Worm (Caenorhabditis elegans): Measurements from ENCODE around the gene rabr-4.

The rabr-4 gene

DNA sequence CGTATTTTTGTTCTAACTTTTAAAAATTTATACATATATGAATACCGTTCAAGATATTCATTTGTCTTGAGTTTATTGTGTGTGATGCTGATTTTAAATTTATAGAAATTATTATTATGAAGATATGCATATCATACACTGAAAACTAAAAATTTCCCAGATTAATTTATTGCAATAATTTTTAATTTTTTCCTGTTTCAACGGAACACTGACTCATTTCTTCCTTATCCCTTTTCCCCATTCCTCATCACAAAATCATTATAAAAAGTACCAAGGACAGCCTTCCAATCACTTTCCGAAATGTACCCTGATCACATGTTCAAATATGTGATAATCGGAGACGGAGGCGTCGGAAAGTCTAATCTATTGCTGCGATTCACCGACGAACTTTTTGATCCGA lies at the start of gene rabr-4:
TSS of gene rabr-4 (plus strand) at position 301 of the 400 bp plus-strand sequence.
- TF ChIP-seq ceh-83 (GFP tag; optimal IDR thresholded peaks at IDR 0.05) = no peak
- TF ChIP-seq mab-5 (tag; optimal IDR thresholded peaks at IDR 0.05) = no peak
- no peak for TF ChIP-seq M03D4.4 (tag; optimal IDR thresholded peaks at IDR 0.05)
- TF ChIP-seq mep-1 (tag; optimal IDR thresholded peaks at IDR 0.05) = no peak
- TF ChIP-seq unc-62 (GFP tag; optimal IDR thresholded peaks at IDR 0.05) = no peak
- TF ChIP-seq nhr-237 (tag; optimal IDR thresholded peaks at IDR 0.05) = no peak
- TF ChIP-seq pha-4 (tag; optimal IDR thresholded peaks at IDR 0.05) = no peak
- no peak for TF ChIP-seq ceh-39 (tag; optimal IDR thresholded peaks at IDR 0.05)
- no peak for TF ChIP-seq lsy-2 (tag; optimal IDR thresholded peaks at IDR 0.05)
- TF ChIP-seq nhr-28 (tag; optimal IDR thresholded peaks at IDR 0.05) = no peak
- TF ChIP-seq unc-39 (tag; optimal IDR thresholded peaks at IDR 0.05) = no peak
- no peak for TF ChIP-seq zip-8 (tag; optimal IDR thresholded peaks at IDR 0.05)
- no peak for TF ChIP-seq hlh-1 (tag; optimal IDR thresholded peaks at IDR 0.05)
- no peak for TF ChIP-seq nhr-2 (tag; optimal IDR thresholded peaks at IDR 0.05)
- TF ChIP-seq cnd-1 (tag; optimal IDR thresholded peaks at IDR 0.05) = no peak

DNA sequence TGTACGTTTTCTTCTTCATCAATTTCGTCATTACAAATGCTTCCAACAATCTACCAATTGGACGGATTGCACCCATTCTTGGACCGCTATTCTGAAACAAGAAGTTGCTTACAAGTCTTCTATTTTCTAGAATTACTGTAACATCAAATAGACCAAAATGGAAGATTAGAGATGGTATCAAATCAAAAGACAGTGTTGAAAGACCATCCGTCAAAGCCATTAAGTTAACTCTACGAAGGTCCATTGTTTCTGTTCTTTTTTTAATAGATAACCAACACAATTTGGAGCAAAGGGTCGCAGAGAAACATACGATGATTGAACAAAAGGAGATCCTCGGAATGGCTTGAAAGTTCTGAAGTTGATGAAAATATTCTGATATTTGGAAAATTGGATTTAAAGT lies 49.7 kb upstream of the rabr-4 start:
- TF ChIP-seq ceh-83 (GFP tag; optimal IDR thresholded peaks at IDR 0.05) = no peak

DNA sequence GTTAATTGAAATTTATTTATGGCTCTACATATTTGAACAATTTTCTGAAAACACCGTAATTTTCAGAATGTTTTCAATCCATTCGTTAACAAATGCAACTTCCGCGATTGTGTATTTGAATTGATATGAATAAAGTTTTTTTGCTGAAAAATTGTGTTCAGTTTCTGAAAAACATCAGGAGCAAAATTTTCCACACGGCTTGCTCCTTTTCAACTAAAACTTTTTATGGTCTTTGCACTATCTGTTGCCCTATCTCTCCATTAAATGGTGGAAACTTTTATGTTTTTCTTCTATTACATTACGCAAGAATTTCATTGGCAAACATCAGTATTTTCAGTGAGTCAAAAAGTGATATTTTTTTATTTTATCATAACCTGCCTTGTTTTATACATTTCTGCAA lies 45.9 kb upstream of the rabr-4 start, which contains the start of gene F10A3.4:
TSS of gene F10A3.4 (plus strand) at position 301 of the 400 bp plus-strand sequence.
- TF ChIP-seq flh-1 (GFP tag; optimal IDR thresholded peaks at IDR 0.05) = no peak
- no peak for TF ChIP-seq snpc-4 (tag; optimal IDR thresholded peaks at IDR 0.05)
- no peak for TF ChIP-seq ztf-11 (tag; optimal IDR thresholded peaks at IDR 0.05)
- TF ChIP-seq tbx-8 (GFP tag; optimal IDR thresholded peaks at IDR 0.05) = no peak
- TF ChIP-seq unc-39 (tag; optimal IDR thresholded peaks at IDR 0.05) = no peak
- no peak for TF ChIP-seq nhr-76 (tag; optimal IDR thresholded peaks at IDR 0.05)
- no peak for TF ChIP-seq ham-2 (GFP tag; optimal IDR thresholded peaks at IDR 0.05)
- no peak for TF ChIP-seq lin-13 (tag; optimal IDR thresholded peaks at IDR 0.05)
- TF ChIP-seq pha-4 (tag; optimal IDR thresholded peaks at IDR 0.05) = no peak
- TF ChIP-seq nhr-28 (tag; optimal IDR thresholded peaks at IDR 0.05) = no peak
- no peak for TF ChIP-seq elt-1 (tag; optimal IDR thresholded peaks at IDR 0.05; ENCODE audit: borderline replicate concordance, insufficient read depth)

DNA sequence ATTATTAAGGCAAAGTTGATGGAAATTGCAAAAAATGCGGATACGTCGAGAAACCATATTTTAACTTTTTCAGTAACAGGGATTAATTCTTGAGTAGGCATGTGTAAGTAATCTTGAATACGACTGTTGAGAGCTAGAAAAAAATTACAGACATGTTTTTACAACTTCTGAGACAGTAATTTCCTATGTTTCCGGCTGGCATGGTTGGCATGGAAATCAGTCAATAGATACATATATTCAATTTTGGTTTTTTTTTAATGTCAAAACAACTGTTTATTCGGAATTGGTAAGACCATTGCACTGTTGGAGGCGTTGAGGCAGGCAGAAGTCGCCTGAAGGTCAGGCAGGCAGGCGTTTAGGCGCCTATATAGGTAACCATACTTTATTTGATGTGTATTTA lies 41.4 kb upstream of the rabr-4 start, which contains the start of gene str-254:
TSS of gene str-254 (minus strand) at position 101 of the 400 bp plus-strand sequence.
- TF ChIP-seq sem-2 (GFP tag; optimal IDR thresholded peaks at IDR 0.05) (no peak), nhr-76 (tag; optimal IDR thresholded peaks at IDR 0.05) (no peak), ham-2 (GFP tag; optimal IDR thresholded peaks at IDR 0.05) (no peak), blmp-1 (tag; optimal IDR thresholded peaks at IDR 0.05) (no peak), unc-39 (tag; optimal IDR thresholded peaks at IDR 0.05) (no peak), elt-1 (tag; optimal IDR thresholded peaks at IDR 0.05; ENCODE audit: borderline replicate concordance, insufficient read depth) (no peak), snpc-4 (tag; optimal IDR thresholded peaks at IDR 0.05) (no peak), flh-1 (GFP tag; optimal IDR thresholded peaks at IDR 0.05) (no peak), zip-8 (tag; optimal IDR thresholded peaks at IDR 0.05) (no peak), mls-2 (tag; optimal IDR thresholded peaks at IDR 0.05) (no peak), lin-13 (tag; optimal IDR thresholded peaks at IDR 0.05) (no peak), mab-5 (tag; optimal IDR thresholded peaks at IDR 0.05) (no peak), nhr-237 (tag; optimal IDR thresholded peaks at IDR 0.05) (no peak), ces-1 (GFP tag; optimal IDR thresholded peaks at IDR 0.05) (no peak), hlh-1 (tag; optimal IDR thresholded peaks at IDR 0.05) (no peak), cnd-1 (tag; optimal IDR thresholded peaks at IDR 0.05) (no peak)

DNA sequence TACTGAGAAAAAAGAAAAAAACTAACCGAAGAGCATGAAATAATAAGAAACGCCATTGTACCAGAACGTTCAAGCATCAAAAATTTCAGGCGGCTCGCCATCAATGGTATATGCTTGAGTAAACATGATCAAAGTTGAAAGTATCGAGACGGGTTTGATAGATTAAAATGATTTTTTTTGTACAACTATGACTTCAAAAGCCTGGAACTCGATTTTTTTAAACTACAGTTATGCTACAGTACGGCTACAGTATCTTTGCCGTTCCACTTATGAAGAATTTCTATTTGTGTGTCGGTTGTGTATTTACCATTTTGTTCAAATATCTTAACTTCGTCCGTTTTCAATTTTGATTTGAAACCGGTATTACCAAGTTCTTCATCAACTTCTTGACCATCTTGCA lies 39.6 kb upstream of the rabr-4 start, which contains the start of gene str-97:
TSS of gene str-97 (minus strand) at position 101 of the 400 bp plus-strand sequence.
- TF ChIP-seq sptf-1 (tag; optimal IDR thresholded peaks at IDR 0.05) = no peak
- TF ChIP-seq lin-32 (GFP tag; optimal IDR thresholded peaks at IDR 0.05) = no peak
- TF ChIP-seq tbx-8 (GFP tag; optimal IDR thresholded peaks at IDR 0.05) = no peak
- no peak for TF ChIP-seq elt-1 (tag; optimal IDR thresholded peaks at IDR 0.05; ENCODE audit: borderline replicate concordance, insufficient read depth)
- TF ChIP-seq zip-8 (tag; optimal IDR thresholded peaks at IDR 0.05) = no peak
- no peak for TF ChIP-seq hlh-1 (tag; optimal IDR thresholded peaks at IDR 0.05)
- no peak for TF ChIP-seq ceh-83 (GFP tag; optimal IDR thresholded peaks at IDR 0.05)
- TF ChIP-seq nhr-12 (tag; optimal IDR thresholded peaks at IDR 0.05) = no peak
- no peak for TF ChIP-seq mab-5 (tag; optimal IDR thresholded peaks at IDR 0.05)
- no peak for TF ChIP-seq pha-4 (tag; optimal IDR thresholded peaks at IDR 0.05)
- no peak for TF ChIP-seq cnd-1 (tag; optimal IDR thresholded peaks at IDR 0.05)
- TF ChIP-seq nhr-76 (tag; optimal IDR thresholded peaks at IDR 0.05) = no peak
- TF ChIP-seq ztf-11 (tag; optimal IDR thresholded peaks at IDR 0.05) = no peak
- TF ChIP-seq flh-1 (GFP tag; optimal IDR thresholded peaks at IDR 0.05) = no peak

All from whole organism, mixed stage, embryonic.